Worm (Caenorhabditis elegans): ENCODE data around the gene T19H12.3.

DNA sequence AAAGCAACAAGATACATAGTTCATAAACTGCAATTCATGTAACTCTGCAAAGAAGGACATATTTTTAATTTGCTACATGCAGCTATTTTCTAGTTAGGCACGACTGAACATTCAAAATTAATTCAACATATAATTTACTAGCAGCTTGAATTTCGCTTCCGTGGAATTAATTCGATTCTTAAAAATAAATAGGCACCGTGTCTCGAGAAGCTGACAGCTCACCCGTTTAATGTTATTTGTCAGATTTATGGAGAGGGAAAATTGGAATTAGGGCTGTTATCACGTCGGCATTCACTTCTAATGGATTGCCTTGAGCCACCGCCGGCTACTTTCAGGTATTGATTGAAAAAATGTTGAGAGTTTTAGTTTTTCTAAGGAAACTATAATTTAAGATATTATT, 40.9 kb downstream of the T19H12.3 start, which contains the start of gene srh-21:
- TF ChIP-seq him-1 (tag; optimal IDR thresholded peaks at IDR 0.05) (no peak), dao-5 (tag; optimal IDR thresholded peaks at IDR 0.05) (no peak), W03F9.2 (tag; optimal IDR thresholded peaks at IDR 0.05) (no peak)

All from whole organism, L4/young adult.